Worm (Caenorhabditis elegans) whole organism, L3 larva: ENCODE results near the gene lact-1.

Experiments
- lin-15B ChIP-seq: fragments of 150-350 bp; optimal IDR thresholded peaks from 2 replicates; lab custom pipeline; 2014; ENCODE audit warnings: missing biosample characterization, missing genetic modification characterization
- nhr-28 ChIP-seq: fragments of 150-350 bp; optimal IDR thresholded peaks from 2 replicates; lab custom pipeline; 2014; ENCODE audit warnings: missing biosample characterization, missing genetic modification characterization

DNA sequence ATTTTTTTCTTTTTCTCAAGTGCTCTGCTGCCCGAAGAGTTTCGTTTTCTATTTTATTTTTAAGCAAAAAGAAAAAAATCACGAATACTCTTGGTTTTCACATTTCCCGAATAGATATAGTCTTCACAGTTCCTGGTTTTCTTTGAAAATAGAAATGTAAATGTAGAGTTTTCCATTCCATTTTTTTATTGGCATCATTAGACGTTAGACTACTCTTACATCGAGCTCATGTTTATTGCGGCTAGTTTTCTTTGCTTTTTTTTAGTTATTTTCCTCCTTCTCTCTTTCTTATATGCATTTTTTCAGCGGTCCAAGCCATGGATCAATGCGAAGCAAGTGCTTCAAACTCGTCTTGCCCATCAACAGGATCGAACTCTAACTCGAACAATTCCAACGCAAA lies 5.2 kb upstream of the lact-1 start, which contains the start of gene F46H5.2:
- TF ChIP-seq lin-15B (tag; lab: Kevin White, UChicago) (no peak), nhr-28 (no peak)
